Worm (Caenorhabditis elegans): ENCODE results near the gene str-150.

- no peak for TF ChIP-seq ama-1 (optimal IDR thresholded peaks at IDR 0.05)
- TF ChIP-seq ama-1 (GFP tag; optimal IDR thresholded peaks at IDR 0.05): no peak
- no peak for TF ChIP-seq mel-28 (tag; optimal IDR thresholded peaks at IDR 0.05; ENCODE audit: borderline replicate concordance)
- TF ChIP-seq lin-35 (GFP tag; optimal IDR thresholded peaks at IDR 0.05): no peak
- no peak for TF ChIP-seq Y53F4B.3 (GFP tag; IDR thresholded peaks at IDR 0.05)
- TF ChIP-seq pha-4 (tag; optimal IDR thresholded peaks at IDR 0.05): no peak
- no peak for TF ChIP-seq unc-130 (GFP tag; optimal IDR thresholded peaks at IDR 0.05)
- TF ChIP-seq dpl-1 (GFP tag; optimal IDR thresholded peaks at IDR 0.05): no peak
- TF ChIP-seq snpc-4 (GFP tag; optimal IDR thresholded peaks at IDR 0.05): no peak
- TF ChIP-seq snpc-4 (tag; optimal IDR thresholded peaks at IDR 0.05): no peak
These were observed 15.0 kb upstream of the str-150 start for ce11 chrV:16568056-16568455.

Data from whole organism, young adult.